Fruit fly (Drosophila melanogaster) Kc167 (cell line): Measurements from ENCODE around the gene CG11983.

Experiments used
- Myc ChIP-seq: fragments of >200 bp; optimal IDR thresholded peaks from 2 replicates; lab custom pipeline; 2017; ENCODE audit warnings: missing external identifiers
- Sin3A ChIP-seq: fragments of >200 bp; optimal IDR thresholded peaks from 2 replicates; lab custom pipeline; 2018; ENCODE audit warnings: missing external identifiers
- h ChIP-seq: fragments of >200 bp; optimal IDR thresholded peaks from 3 replicates; lab custom pipeline; 2018; ENCODE audit warnings: missing external identifiers
- insv ChIP-seq: fragments of >200 bp; optimal IDR thresholded peaks from 3 replicates; lab custom pipeline; 2018; ENCODE audit warnings: missing external identifiers
- psq ChIP-seq: fragments of >200 bp; optimal IDR thresholded peaks from 2 replicates; lab custom pipeline; 2017; ENCODE audit warnings: missing external identifiers
- ttk ChIP-seq: sonication (Bioruptor generic); optimal IDR thresholded peaks from 2 replicates; lab custom pipeline; 2017; ENCODE audit warnings: missing external identifiers

The CG11983 gene

DNA sequence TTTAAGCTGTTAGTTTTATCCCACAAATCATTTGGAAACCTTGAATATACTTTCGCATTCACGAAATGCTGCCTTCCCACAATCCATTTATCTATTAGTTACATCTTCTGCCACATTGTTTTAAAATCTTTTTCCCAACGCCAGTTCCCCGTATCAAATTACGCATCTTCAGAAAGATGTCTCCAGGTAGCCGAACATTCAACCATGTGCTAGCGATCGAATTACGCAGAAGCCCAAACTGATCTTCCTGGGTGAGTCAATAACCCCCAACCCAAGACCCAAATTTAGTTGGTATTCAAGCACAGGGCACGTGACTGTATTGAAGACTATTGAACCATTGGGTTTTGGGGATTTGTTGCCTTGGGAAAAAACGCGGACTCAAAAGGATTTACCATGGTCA, 15.8 kb downstream of the CG11983 start:
- TF ChIP-seq insv: no peak
- TF ChIP-seq Myc (lab: Kevin White, UChicago): no peak
- no peak for TF ChIP-seq ttk (lab: Kevin White, UChicago)
- no peak for TF ChIP-seq Sin3A (lab: Kevin White, UChicago)
- no peak for TF ChIP-seq h (lab: Kevin White, UChicago)
- no peak for TF ChIP-seq psq (lab: Kevin White, UChicago)

DNA sequence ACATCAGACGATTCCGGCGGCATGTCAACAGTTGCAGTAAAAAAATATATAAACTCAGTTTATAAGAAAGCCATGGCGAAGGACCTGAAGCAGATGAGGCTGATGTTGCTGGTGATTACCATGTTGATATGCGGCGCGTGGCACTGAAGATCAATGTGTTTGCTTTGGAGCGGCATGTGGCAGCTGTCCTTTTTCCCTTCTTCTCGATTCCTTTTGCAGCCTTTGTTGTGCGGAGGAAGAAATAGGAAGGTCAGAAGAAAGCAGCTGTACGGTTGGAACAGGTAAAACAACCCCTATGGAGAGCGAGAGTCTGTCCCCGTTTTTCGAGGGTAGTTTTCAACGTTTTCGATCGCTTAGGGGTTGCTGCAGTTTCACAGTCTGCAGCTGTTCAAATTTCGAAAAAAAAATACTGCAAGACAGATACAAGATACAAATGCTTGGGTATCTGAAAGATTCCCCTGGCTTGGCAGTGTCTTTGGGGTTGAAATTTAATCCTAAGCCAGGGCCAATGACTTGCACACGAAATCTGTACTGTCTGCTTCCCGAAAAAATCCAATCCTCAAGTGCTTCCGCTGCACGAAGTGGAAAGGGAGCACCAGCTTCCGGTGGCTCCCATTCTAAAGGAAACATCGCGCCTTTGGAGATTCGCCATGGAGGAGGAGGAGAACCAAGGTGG, 16.9 kb downstream of the CG11983 start:
- TF ChIP-seq Sin3A (lab: Kevin White, UChicago): no peak
- TF ChIP-seq h (lab: Kevin White, UChicago): no peak
- no peak for TF ChIP-seq ttk (lab: Kevin White, UChicago)
- no peak for TF ChIP-seq Myc (lab: Kevin White, UChicago)

DNA sequence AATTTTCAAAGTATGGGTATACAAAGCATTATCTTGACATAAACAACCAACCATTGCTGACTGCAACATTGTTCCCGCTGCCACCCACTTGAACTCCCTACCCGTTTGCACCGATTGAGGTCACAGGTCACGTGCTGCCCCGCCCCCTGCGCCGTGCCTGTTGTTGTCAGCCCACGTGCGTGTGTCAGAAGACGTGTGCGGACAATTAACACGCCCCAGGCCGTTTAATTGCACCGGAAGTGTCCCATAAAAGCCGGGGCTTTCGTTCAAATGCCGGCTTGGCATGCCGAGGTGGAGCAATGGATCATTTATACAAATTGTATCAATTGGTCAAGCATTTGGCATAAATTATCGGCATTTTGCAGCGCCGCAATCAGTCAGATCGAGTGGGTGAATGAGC, 19.0 kb downstream of the CG11983 start:
- no peak for TF ChIP-seq h (lab: Kevin White, UChicago)
- TF ChIP-seq Myc (lab: Kevin White, UChicago): no peak
- no peak for TF ChIP-seq psq (lab: Kevin White, UChicago)
- TF ChIP-seq Sin3A (lab: Kevin White, UChicago): no peak
- TF ChIP-seq insv: no peak
- no peak for TF ChIP-seq ttk (lab: Kevin White, UChicago)

DNA sequence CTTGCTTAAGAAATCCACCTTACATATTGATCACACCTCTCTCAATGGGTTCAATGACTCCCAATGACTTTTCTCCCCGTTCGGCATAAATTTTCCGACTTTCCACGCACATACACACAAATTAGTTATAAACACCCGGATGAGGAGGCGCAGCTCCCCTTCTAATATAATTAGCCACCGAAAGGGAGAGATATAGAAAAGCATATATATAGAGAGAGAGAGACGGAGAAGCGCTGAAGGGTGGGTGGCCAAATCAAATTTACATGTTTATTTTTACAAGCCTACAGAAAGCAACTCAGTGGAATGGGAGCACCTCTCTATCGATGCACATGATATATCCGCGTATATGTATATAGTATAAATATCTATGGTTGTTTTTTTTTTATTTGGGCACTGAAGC, 20.6 kb downstream of the CG11983 start:
- TF ChIP-seq Myc (lab: Kevin White, UChicago) (no peak), psq (lab: Kevin White, UChicago) (no peak), h (lab: Kevin White, UChicago) (no peak), ttk (lab: Kevin White, UChicago) (no peak), Sin3A (lab: Kevin White, UChicago) (no peak), insv (no peak)

DNA sequence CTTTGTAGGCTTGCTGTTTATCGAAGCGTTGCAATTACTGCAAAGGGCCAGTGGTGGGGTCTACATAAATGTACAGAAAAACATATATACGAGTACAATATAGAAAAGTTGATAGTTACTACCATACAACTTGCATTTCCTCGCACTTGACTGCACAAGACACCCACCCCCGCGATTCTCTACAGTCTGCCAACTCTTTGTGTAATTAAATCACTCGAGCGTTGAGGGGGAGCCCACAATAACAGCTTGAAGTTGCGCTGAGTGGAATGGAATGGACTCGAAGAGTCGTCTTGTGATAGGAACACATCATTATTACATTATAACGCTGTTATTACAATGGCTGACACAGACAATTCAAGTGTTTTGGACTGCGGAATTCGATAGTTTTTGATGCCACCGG, 21.3 kb downstream of the CG11983 start:
- TF ChIP-seq h (lab: Kevin White, UChicago): no peak
- no peak for TF ChIP-seq Sin3A (lab: Kevin White, UChicago)
- no peak for TF ChIP-seq psq (lab: Kevin White, UChicago)
- TF ChIP-seq Myc (lab: Kevin White, UChicago): no peak
- no peak for TF ChIP-seq ttk (lab: Kevin White, UChicago)
- no peak for TF ChIP-seq insv

DNA sequence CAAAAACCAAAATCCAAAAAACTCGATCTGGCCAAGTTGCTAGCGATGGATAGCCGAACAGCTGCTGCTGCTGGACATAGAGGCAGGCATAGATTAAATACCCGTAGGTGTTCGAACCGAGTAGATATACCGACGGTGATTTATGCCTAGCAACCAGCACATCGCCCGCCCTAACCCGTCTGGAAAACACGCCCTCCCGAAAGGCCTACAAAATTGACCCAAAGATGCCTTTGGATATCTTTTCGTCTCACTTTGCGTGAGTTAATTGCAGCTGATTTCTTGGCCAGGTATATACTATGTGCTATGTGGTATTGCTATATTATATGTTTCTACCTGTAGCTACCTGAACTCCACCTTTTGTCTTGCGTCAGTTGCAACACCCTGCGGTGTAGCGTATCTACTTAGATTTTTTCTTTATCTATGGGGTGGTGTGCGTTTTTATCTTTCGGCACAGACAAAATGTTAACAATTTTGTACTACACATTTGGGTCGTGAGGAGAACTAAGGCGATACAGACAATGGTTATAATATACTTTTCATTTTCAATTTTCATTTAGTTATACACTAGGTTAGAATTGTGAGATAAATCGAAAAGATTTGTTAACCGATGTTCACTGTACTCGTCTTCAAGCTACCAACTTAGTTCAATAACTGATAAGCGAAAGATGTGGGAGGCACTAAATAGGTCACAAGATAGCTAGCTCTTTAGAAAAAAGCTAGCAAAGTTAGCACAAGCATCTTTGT, 22.1 kb downstream of the CG11983 start:
- no peak for TF ChIP-seq insv
- no peak for TF ChIP-seq psq (lab: Kevin White, UChicago)
- TF ChIP-seq h (lab: Kevin White, UChicago): no peak

DNA sequence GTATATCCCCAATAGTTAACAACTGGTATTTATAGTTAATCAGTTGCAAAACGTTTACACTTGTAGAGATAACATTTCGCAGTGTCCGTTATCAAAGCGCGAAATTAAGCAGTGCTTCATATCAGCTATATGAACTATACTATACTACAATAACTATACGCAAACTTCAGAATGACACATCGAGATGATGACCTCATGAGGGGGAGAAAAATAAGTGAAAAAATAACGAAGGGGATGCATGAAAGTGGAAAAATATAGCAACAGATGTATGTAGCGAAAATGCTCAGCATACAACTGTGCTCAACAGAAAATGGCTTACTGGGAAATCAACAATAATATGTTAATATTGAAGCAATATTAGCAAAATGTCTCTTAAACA, 22.6 kb downstream of the CG11983 start:
- TF ChIP-seq insv (no peak), h (lab: Kevin White, UChicago) (no peak), Sin3A (lab: Kevin White, UChicago) (no peak), Myc (lab: Kevin White, UChicago) (no peak)

DNA sequence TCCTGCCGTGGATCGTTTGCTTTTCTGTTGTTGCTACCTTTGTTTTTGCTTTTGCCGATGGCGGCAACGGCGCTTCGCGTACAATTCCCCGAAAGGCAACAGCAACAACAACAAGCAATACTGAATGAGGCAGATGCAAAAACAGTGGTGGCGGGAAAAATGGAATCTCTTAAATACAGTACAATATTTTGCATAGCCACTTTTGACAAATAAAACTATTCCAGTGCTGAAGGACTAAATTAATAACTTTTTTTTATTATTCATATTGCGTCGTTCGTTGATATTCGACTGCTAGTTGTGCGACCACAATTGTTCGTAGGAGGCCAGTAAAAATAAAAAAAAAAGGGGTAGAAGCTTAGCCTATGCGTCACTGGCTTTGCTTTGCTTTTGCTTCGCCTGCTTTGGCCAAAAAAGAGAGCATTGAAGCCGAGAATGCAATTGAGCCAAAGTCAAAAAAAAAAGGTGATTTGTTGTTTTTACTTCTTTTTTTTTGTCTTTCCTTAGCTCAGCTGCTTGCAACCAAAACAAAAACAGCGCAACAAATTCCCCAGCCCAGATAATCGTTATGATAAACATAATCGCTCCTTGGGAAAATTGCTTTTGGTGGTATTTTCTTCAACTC, 23.8 kb downstream of the CG11983 start:
- TF ChIP-seq Myc (lab: Kevin White, UChicago) (no peak), Sin3A (lab: Kevin White, UChicago) (no peak), h (lab: Kevin White, UChicago) (no peak), psq (lab: Kevin White, UChicago) (no peak), ttk (lab: Kevin White, UChicago) (no peak), insv (no peak)

DNA sequence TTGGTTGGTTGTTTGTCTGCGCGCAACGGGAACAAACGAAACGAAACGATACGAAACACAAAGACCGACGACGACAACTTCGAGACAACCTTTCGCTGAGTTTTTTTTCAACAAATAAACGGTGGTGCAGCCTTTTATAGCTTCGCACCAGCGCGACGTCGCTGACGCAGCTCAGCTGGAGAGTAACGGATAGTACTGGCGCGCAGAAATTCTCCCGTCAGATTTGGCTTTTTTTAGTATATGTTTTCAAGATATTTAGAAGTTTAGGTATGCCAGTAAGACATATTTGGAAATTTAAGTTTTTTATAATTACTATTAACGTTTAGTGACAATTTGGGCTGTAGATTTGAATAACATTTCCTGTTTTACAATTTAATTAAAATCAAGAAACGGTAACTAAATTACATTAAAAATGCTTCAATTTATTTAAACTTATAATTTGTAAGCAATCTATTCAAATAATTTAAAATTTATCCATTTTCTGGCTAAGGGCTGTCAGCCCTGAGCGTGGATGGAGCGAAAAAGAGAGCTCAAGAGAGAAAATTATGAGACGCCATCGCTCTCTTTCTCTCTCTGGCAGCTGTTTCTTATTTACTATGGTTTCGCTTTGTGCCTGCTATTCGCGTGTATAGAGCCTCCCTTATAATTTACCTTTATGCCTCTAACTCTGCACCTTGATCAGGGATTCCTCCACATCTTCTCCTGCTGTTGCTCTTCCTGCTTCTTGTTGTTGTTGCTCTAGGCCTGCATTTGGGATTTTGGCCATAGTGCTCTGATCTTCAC, 25.7 kb downstream of the CG11983 start:
- TF ChIP-seq ttk (lab: Kevin White, UChicago) (no peak), insv (no peak), h (lab: Kevin White, UChicago) (no peak), Sin3A (lab: Kevin White, UChicago) (no peak), psq (lab: Kevin White, UChicago) (no peak), Myc (lab: Kevin White, UChicago) (no peak)

DNA sequence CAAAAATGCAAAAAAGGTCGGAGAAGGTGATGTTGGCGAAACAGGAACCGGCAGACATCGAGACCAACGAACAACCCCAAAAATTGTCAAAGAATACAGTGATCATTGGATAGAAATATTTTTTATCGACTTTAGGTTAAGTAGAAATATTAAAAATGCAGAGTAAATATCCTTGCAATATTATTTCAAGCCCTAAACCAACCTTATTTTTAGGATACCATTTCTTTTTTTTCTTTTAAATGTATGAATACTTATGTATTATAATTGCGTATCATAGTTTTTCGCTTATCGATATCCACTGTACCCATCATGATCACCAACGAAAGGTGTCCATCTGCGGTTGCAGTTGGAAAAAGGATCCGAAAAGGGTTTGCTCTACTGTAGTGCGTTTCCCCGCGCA, 27.1 kb downstream of the CG11983 start:
- TF ChIP-seq Sin3A (lab: Kevin White, UChicago) (no peak), Myc (lab: Kevin White, UChicago) (no peak), h (lab: Kevin White, UChicago) (no peak), psq (lab: Kevin White, UChicago) (no peak), insv (no peak), ttk (lab: Kevin White, UChicago) (no peak)

DNA sequence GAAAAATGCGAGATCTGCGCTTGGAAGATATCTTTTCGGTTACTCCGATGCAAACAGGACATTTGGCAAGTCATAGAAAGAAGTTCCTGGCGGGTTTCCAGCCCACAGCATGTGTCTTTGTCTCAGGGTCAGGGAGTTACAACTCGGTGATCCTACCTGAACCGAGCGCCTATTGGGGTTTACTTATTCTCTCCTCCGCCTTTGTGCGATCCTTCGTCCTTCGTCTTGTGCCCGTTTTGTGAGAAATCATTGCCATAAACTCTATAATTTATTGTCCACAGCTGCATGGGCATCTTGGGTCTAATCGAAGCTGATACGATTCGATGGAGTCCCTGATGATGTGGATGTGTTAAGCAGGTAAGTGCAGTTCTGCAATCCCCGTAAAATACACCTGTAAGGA, 29.8 kb downstream of the CG11983 start:
- TF ChIP-seq psq (lab: Kevin White, UChicago) (no peak), Sin3A (lab: Kevin White, UChicago) (no peak), h (lab: Kevin White, UChicago) (no peak), insv (no peak), ttk (lab: Kevin White, UChicago) (no peak), Myc (lab: Kevin White, UChicago) (no peak)
